Worm (Caenorhabditis elegans) whole organism, early embryonic: Measurements from ENCODE around the gene Y39F10A.1.

ENCODE experiments used
- B0310.2 ChIP-seq: sonication (generic microtip); optimal IDR thresholded peaks from 2 replicates; lab custom pipeline; 2016; ENCODE audit warnings: mild to moderate bottlenecking, missing genetic modification characterization, missing compliant biosample characterization
- F13C5.2 ChIP-seq: sonication (generic microtip); optimal IDR thresholded peaks from 2 replicates; lab custom pipeline; 2017; ENCODE audit warnings: mild to moderate bottlenecking, missing genetic modification characterization, inconsistent platforms, missing compliant biosample characterization
- aly-1 ChIP-seq: sonication (generic microtip); optimal IDR thresholded peaks from 2 replicates; lab custom pipeline; 2016; ENCODE audit warnings: missing genetic modification characterization, missing compliant biosample characterization
- ama-1 ChIP-seq: fragments of 150-350 bp; optimal IDR thresholded peaks from 2 replicates; lab custom pipeline; 2014
- ceh-13 ChIP-seq: fragments of 200-800 bp; sonication (Bioruptor generic); optimal IDR thresholded peaks from 2 replicates; lab custom pipeline; 2018; ENCODE audit warnings: mild to moderate bottlenecking, missing genetic modification characterization, missing compliant biosample characterization
- ceh-36 ChIP-seq: sonication (generic microtip); optimal IDR thresholded peaks from 2 replicates; lab custom pipeline; 2016; ENCODE audit warnings: missing genetic modification characterization, inconsistent platforms, missing compliant biosample characterization
- ets-7 ChIP-seq: sonication (generic microtip); optimal IDR thresholded peaks from 2 replicates; lab custom pipeline; 2016; ENCODE audit warnings: missing genotype, missing genetic modification characterization, missing compliant biosample characterization
- flt-1 ChIP-seq: fragments of 200-800 bp; sonication (Bioruptor generic); IDR thresholded peaks from 2 replicates; pipeline ENCODE4 v1.3.6; 2022; ENCODE audit warnings: missing genetic modification characterization, missing compliant biosample characterization
- hmbx-1 ChIP-seq: sonication (generic microtip); optimal IDR thresholded peaks from 2 replicates; lab custom pipeline; 2016; ENCODE audit warnings: mild to moderate bottlenecking, missing genetic modification characterization, missing compliant biosample characterization
- hmg-4 ChIP-seq: fragments of 200-800 bp; sonication (Bioruptor generic); optimal IDR thresholded peaks from 2 replicates; lab custom pipeline; 2018; ENCODE audit warnings: mild to moderate bottlenecking, missing genetic modification characterization, missing compliant biosample characterization
- hnd-1 ChIP-seq: sonication (generic microtip); optimal IDR thresholded peaks from 2 replicates; lab custom pipeline; 2016; ENCODE audit warnings: missing genetic modification characterization, missing compliant biosample characterization
- pes-1 ChIP-seq: fragments of 200-800 bp; sonication (Bioruptor generic); IDR thresholded peaks from 2 replicates; pipeline ENCODE4 v1.3.6; 2022; ENCODE audit warnings: missing genetic modification reagents, missing genetic modification characterization, missing compliant biosample characterization
- scrt-1 ChIP-seq: fragments of 200-800 bp; sonication (Bioruptor generic); IDR thresholded peaks from 2 replicates; pipeline ENCODE4 v1.3.6; 2022; ENCODE audit warnings: missing genetic modification characterization, missing compliant biosample characterization
- sea-1 ChIP-seq: fragments of 200-800 bp; sonication (Bioruptor generic); conservative IDR thresholded peaks from 2 replicates; pipeline ENCODE4 v1.3.6; 2022; ENCODE audit warnings: missing genetic modification characterization, missing compliant biosample characterization
- tbx-11 ChIP-seq: fragments of 200-800 bp; sonication (Bioruptor generic); IDR thresholded peaks from 2 replicates; pipeline ENCODE4 v1.3.6; 2022; ENCODE audit warnings: missing genetic modification characterization, missing compliant biosample characterization
- tbx-37 ChIP-seq: fragments of 200-800 bp; sonication (Bioruptor generic); conservative IDR thresholded peaks from 2 replicates; pipeline ENCODE4 v1.3.6; 2022; ENCODE audit warnings: missing genetic modification reagents, missing genetic modification characterization, missing compliant biosample characterization
- tra-4 ChIP-seq: sonication (generic microtip); optimal IDR thresholded peaks from 2 replicates; lab custom pipeline; 2017; ENCODE audit warnings: missing genetic modification characterization, missing compliant biosample characterization

The Y39F10A.1 gene

ce11 chrII:773830-774229 is 1.3 kb upstream of the Y39F10A.1 start:
- TF ChIP-seq tbx-37 (GFP tag; lab: Robert Waterston, UW) = no peak

ce11 chrII:782903-783302 is 7.8 kb downstream of the Y39F10A.1 start, which contains the start of gene Y39F10A.3:
TSS of gene Y39F10A.3 (minus strand) at chrII:783003.
- no peak for TF ChIP-seq pes-1 (GFP tag; lab: Robert Waterston, UW)
- no peak for TF ChIP-seq F13C5.2 (tag; lab: Kevin White, UChicago)
- no peak for TF ChIP-seq hmg-4 (GFP tag; lab: Kevin White, UChicago)
- TF ChIP-seq tbx-11 = no peak
- no peak for TF ChIP-seq hnd-1
- no peak for TF ChIP-seq tbx-37 (GFP tag; lab: Robert Waterston, UW)
- TF ChIP-seq ceh-13 = no peak
- TF ChIP-seq tra-4 (tag; lab: Kevin White, UChicago) = no peak
- no peak for TF ChIP-seq ama-1 (lab: Kevin White, UChicago)
- no peak for TF ChIP-seq B0310.2 (tag; lab: Kevin White, UChicago)
- TF ChIP-seq ets-7 = no peak
- no peak for TF ChIP-seq flt-1 (GFP tag; lab: Robert Waterston, UW)
- no peak for TF ChIP-seq aly-1 (tag; lab: Kevin White, UChicago)
- TF ChIP-seq scrt-1 (GFP tag; lab: Robert Waterston, UW) = no peak
- no peak for TF ChIP-seq sea-1 (GFP tag; lab: Robert Waterston, UW)
- no peak for TF ChIP-seq hmbx-1 (tag; lab: Kevin White, UChicago)
- no peak for TF ChIP-seq ceh-36 (tag; lab: Kevin White, UChicago)

- TF ChIP-seq hnd-1 = no peak
- no peak for TF ChIP-seq tra-4 (tag; lab: Kevin White, UChicago)
- no peak for TF ChIP-seq ama-1 (lab: Kevin White, UChicago)
- no peak for TF ChIP-seq tbx-11
- no peak for TF ChIP-seq F13C5.2 (tag; lab: Kevin White, UChicago)
- TF ChIP-seq ceh-13 = no peak
- TF ChIP-seq hmbx-1 (tag; lab: Kevin White, UChicago) = no peak
- no peak for TF ChIP-seq B0310.2 (tag; lab: Kevin White, UChicago)
- no peak for TF ChIP-seq scrt-1 (GFP tag; lab: Robert Waterston, UW)
- TF ChIP-seq aly-1 (tag; lab: Kevin White, UChicago) = no peak
- no peak for TF ChIP-seq ets-7
- TF ChIP-seq flt-1 (GFP tag; lab: Robert Waterston, UW) = no peak
- no peak for TF ChIP-seq sea-1 (GFP tag; lab: Robert Waterston, UW)
- no peak for TF ChIP-seq ceh-36 (tag; lab: Kevin White, UChicago)
- TF ChIP-seq hmg-4 (GFP tag; lab: Kevin White, UChicago) = no peak
- no peak for TF ChIP-seq pes-1 (GFP tag; lab: Robert Waterston, UW)
- no peak for TF ChIP-seq tbx-37 (GFP tag; lab: Robert Waterston, UW)
Measured at ce11 chrII:783532-783931, 8.4 kb downstream of the Y39F10A.1 start, which contains the start of gene Y39F10A.6. TSS of gene Y39F10A.6 (minus strand) at chrII:783632.

ce11 chrII:786938-787337 is 11.8 kb downstream of the Y39F10A.1 start, which contains the start of gene F46F5.16:
TSS of gene F46F5.16 (plus strand) at chrII:787238.
- TF ChIP-seq flt-1 (GFP tag; lab: Robert Waterston, UW) = no peak
- no peak for TF ChIP-seq hmbx-1 (tag; lab: Kevin White, UChicago)
- TF ChIP-seq pes-1 (GFP tag; lab: Robert Waterston, UW) = no peak
- no peak for TF ChIP-seq hmg-4 (GFP tag; lab: Kevin White, UChicago)
- TF ChIP-seq B0310.2 (tag; lab: Kevin White, UChicago) = no peak
- no peak for TF ChIP-seq scrt-1 (GFP tag; lab: Robert Waterston, UW)
- no peak for TF ChIP-seq tbx-37 (GFP tag; lab: Robert Waterston, UW)
- TF ChIP-seq ets-7 = no peak
- no peak for TF ChIP-seq ceh-36 (tag; lab: Kevin White, UChicago)

DNA sequence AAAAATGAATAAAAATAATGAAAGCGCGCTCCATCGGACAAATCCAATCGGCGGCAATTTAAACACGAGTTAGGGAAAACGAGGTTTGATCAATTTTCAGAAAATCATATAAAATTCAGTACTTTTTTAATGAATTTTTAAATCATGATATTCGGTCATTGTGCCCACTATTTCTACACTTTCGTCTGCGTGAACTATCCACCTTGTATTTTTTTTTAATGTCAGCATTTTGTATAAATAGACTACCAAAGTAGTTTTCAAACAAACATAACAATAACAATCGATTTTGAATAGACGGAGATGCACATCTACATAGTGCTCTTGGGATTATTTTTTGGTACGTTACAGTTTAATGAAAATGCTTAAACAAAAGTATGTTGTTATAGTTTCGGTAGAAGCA is 13.0 kb downstream of the Y39F10A.1 start, which contains the start of gene F46F5.15:
TSS of gene F46F5.15 (plus strand) at position 301 of the 400 bp plus-strand sequence.
- TF ChIP-seq B0310.2 (tag; lab: Kevin White, UChicago) (no peak), ama-1 (lab: Kevin White, UChicago) (no peak), hmbx-1 (tag; lab: Kevin White, UChicago) (no peak), aly-1 (tag; lab: Kevin White, UChicago) (no peak), ets-7 (no peak), pes-1 (GFP tag; lab: Robert Waterston, UW) (no peak), sea-1 (GFP tag; lab: Robert Waterston, UW) (no peak), scrt-1 (GFP tag; lab: Robert Waterston, UW) (no peak)

- TF ChIP-seq hmbx-1 (tag; lab: Kevin White, UChicago) = no peak
- no peak for TF ChIP-seq tbx-37 (GFP tag; lab: Robert Waterston, UW)
- TF ChIP-seq aly-1 (tag; lab: Kevin White, UChicago) = no peak
- TF ChIP-seq F13C5.2 (tag; lab: Kevin White, UChicago) = no peak
- no peak for TF ChIP-seq scrt-1 (GFP tag; lab: Robert Waterston, UW)
- no peak for TF ChIP-seq ama-1 (lab: Kevin White, UChicago)
- TF ChIP-seq B0310.2 (tag; lab: Kevin White, UChicago) = no peak
- no peak for TF ChIP-seq ceh-36 (tag; lab: Kevin White, UChicago)
- TF ChIP-seq sea-1 (GFP tag; lab: Robert Waterston, UW) = no peak
- no peak for TF ChIP-seq hnd-1
- no peak for TF ChIP-seq ceh-13
- TF ChIP-seq flt-1 (GFP tag; lab: Robert Waterston, UW) = no peak
- TF ChIP-seq ets-7 = no peak
- no peak for TF ChIP-seq tbx-11
- TF ChIP-seq tra-4 (tag; lab: Kevin White, UChicago) = no peak
- no peak for TF ChIP-seq pes-1 (GFP tag; lab: Robert Waterston, UW)
- TF ChIP-seq hmg-4 (GFP tag; lab: Kevin White, UChicago) = no peak
Measured at ce11 chrII:791828-792227, 16.7 kb downstream of the Y39F10A.1 start, which contains the start of gene F46F5.1. TSS of gene F46F5.1 (minus strand) at chrII:791928.

- TF ChIP-seq hmbx-1 (tag; lab: Kevin White, UChicago) (no peak), ets-7 (no peak), flt-1 (GFP tag; lab: Robert Waterston, UW) (no peak), ceh-13 (no peak), sea-1 (GFP tag; lab: Robert Waterston, UW) (no peak), ama-1 (lab: Kevin White, UChicago) (no peak), ceh-36 (tag; lab: Kevin White, UChicago) (no peak), tra-4 (tag; lab: Kevin White, UChicago) (no peak), B0310.2 (tag; lab: Kevin White, UChicago) (no peak), F13C5.2 (tag; lab: Kevin White, UChicago) (no peak), pes-1 (GFP tag; lab: Robert Waterston, UW) (no peak), aly-1 (tag; lab: Kevin White, UChicago) (no peak), hnd-1 (no peak), hmg-4 (GFP tag; lab: Kevin White, UChicago) (no peak), tbx-37 (GFP tag; lab: Robert Waterston, UW) (no peak), tbx-11 (no peak)
Measured at ce11 chrII:796916-797315, 21.8 kb downstream of the Y39F10A.1 start.
